Worm (Caenorhabditis elegans) whole organism, early embryonic: Measurements from ENCODE around the gene Y7A5A.1.

Experiments used
- B0310.2 ChIP-seq: sonication (generic microtip); optimal IDR thresholded peaks from 2 replicates; lab custom pipeline; 2016; ENCODE audit warnings: mild to moderate bottlenecking, missing genetic modification characterization, missing compliant biosample characterization
- F13C5.2 ChIP-seq: sonication (generic microtip); optimal IDR thresholded peaks from 2 replicates; lab custom pipeline; 2017; ENCODE audit warnings: mild to moderate bottlenecking, missing genetic modification characterization, inconsistent platforms, missing compliant biosample characterization
- aly-1 ChIP-seq: sonication (generic microtip); optimal IDR thresholded peaks from 2 replicates; lab custom pipeline; 2016; ENCODE audit warnings: missing genetic modification characterization, missing compliant biosample characterization
- ama-1 ChIP-seq: fragments of 150-350 bp; optimal IDR thresholded peaks from 2 replicates; lab custom pipeline; 2014
- ceh-13 ChIP-seq: fragments of 200-800 bp; sonication (Bioruptor generic); optimal IDR thresholded peaks from 2 replicates; lab custom pipeline; 2018; ENCODE audit warnings: mild to moderate bottlenecking, missing genetic modification characterization, missing compliant biosample characterization
- ceh-36 ChIP-seq: sonication (generic microtip); optimal IDR thresholded peaks from 2 replicates; lab custom pipeline; 2016; ENCODE audit warnings: missing genetic modification characterization, inconsistent platforms, missing compliant biosample characterization
- ets-7 ChIP-seq: sonication (generic microtip); optimal IDR thresholded peaks from 2 replicates; lab custom pipeline; 2016; ENCODE audit warnings: missing genotype, missing genetic modification characterization, missing compliant biosample characterization
- flt-1 ChIP-seq: fragments of 200-800 bp; sonication (Bioruptor generic); IDR thresholded peaks from 2 replicates; pipeline ENCODE4 v1.3.6; 2022; ENCODE audit warnings: missing genetic modification characterization, missing compliant biosample characterization
- hmbx-1 ChIP-seq: sonication (generic microtip); optimal IDR thresholded peaks from 2 replicates; lab custom pipeline; 2016; ENCODE audit warnings: mild to moderate bottlenecking, missing genetic modification characterization, missing compliant biosample characterization
- hmg-4 ChIP-seq: fragments of 200-800 bp; sonication (Bioruptor generic); optimal IDR thresholded peaks from 2 replicates; lab custom pipeline; 2018; ENCODE audit warnings: mild to moderate bottlenecking, missing genetic modification characterization, missing compliant biosample characterization
- hnd-1 ChIP-seq: sonication (generic microtip); optimal IDR thresholded peaks from 2 replicates; lab custom pipeline; 2016; ENCODE audit warnings: missing genetic modification characterization, missing compliant biosample characterization
- pes-1 ChIP-seq: fragments of 200-800 bp; sonication (Bioruptor generic); IDR thresholded peaks from 2 replicates; pipeline ENCODE4 v1.3.6; 2022; ENCODE audit warnings: missing genetic modification reagents, missing genetic modification characterization, missing compliant biosample characterization
- scrt-1 ChIP-seq: fragments of 200-800 bp; sonication (Bioruptor generic); IDR thresholded peaks from 2 replicates; pipeline ENCODE4 v1.3.6; 2022; ENCODE audit warnings: missing genetic modification characterization, missing compliant biosample characterization
- sea-1 ChIP-seq: fragments of 200-800 bp; sonication (Bioruptor generic); conservative IDR thresholded peaks from 2 replicates; pipeline ENCODE4 v1.3.6; 2022; ENCODE audit warnings: missing genetic modification characterization, missing compliant biosample characterization
- tbx-11 ChIP-seq: fragments of 200-800 bp; sonication (Bioruptor generic); IDR thresholded peaks from 2 replicates; pipeline ENCODE4 v1.3.6; 2022; ENCODE audit warnings: missing genetic modification characterization, missing compliant biosample characterization
- tbx-37 ChIP-seq: fragments of 200-800 bp; sonication (Bioruptor generic); conservative IDR thresholded peaks from 2 replicates; pipeline ENCODE4 v1.3.6; 2022; ENCODE audit warnings: missing genetic modification reagents, missing genetic modification characterization, missing compliant biosample characterization
- tra-4 ChIP-seq: sonication (generic microtip); optimal IDR thresholded peaks from 2 replicates; lab custom pipeline; 2017; ENCODE audit warnings: missing genetic modification characterization, missing compliant biosample characterization

Y7A5A.1 gene

ce11 chrX:15771411-15771810 is at the start of gene Y7A5A.1:
Y7A5A.1 (minus strand) TSS chrX:15771493.
- TF ChIP-seq hmg-4 (no peak), tra-4 (tag; lab: Kevin White, UChicago) (no peak), aly-1 (tag; lab: Kevin White, UChicago) (no peak), tbx-11 (GFP tag; lab: Robert Waterston, UW) (no peak), hmbx-1 (no peak), ama-1 (lab: Kevin White, UChicago) (no peak), pes-1 (GFP tag; lab: Robert Waterston, UW) (no peak), tbx-37 (GFP tag; lab: Robert Waterston, UW) (no peak), flt-1 (GFP tag; lab: Robert Waterston, UW) (no peak), hnd-1 (tag; lab: Kevin White, UChicago) (no peak), B0310.2 (no peak), ets-7 (tag; lab: Kevin White, UChicago) (no peak), ceh-13 (GFP tag; lab: Kevin White, UChicago) (no peak), F13C5.2 (tag; lab: Kevin White, UChicago) (no peak), scrt-1 (GFP tag; lab: Robert Waterston, UW) (no peak), ceh-36 (tag; lab: Kevin White, UChicago) (no peak)

ce11 chrX:15814548-15814947 is 43.3 kb upstream of the Y7A5A.1 start:
- no peak for TF ChIP-seq B0310.2
- no peak for TF ChIP-seq aly-1 (tag; lab: Kevin White, UChicago)
- TF ChIP-seq tbx-11 (GFP tag; lab: Robert Waterston, UW), result no peak
- TF ChIP-seq ceh-36 (tag; lab: Kevin White, UChicago), result no peak
- TF ChIP-seq hmg-4, result no peak
- TF ChIP-seq F13C5.2 (tag; lab: Kevin White, UChicago), result no peak
- no peak for TF ChIP-seq ceh-13 (GFP tag; lab: Kevin White, UChicago)
- no peak for TF ChIP-seq flt-1 (GFP tag; lab: Robert Waterston, UW)
- TF ChIP-seq scrt-1 (GFP tag; lab: Robert Waterston, UW), result no peak
- TF ChIP-seq ama-1 (lab: Kevin White, UChicago), result no peak
- no peak for TF ChIP-seq tbx-37 (GFP tag; lab: Robert Waterston, UW)
- no peak for TF ChIP-seq ets-7 (tag; lab: Kevin White, UChicago)
- TF ChIP-seq sea-1 (GFP tag; lab: Robert Waterston, UW), result no peak
- no peak for TF ChIP-seq hnd-1 (tag; lab: Kevin White, UChicago)
- TF ChIP-seq pes-1 (GFP tag; lab: Robert Waterston, UW), result no peak
- no peak for TF ChIP-seq tra-4 (tag; lab: Kevin White, UChicago)
- TF ChIP-seq hmbx-1, result no peak

- no peak for TF ChIP-seq hmbx-1
- no peak for TF ChIP-seq hmg-4
- TF ChIP-seq hnd-1 (tag; lab: Kevin White, UChicago), result no peak
- no peak for TF ChIP-seq ceh-36 (tag; lab: Kevin White, UChicago)
- no peak for TF ChIP-seq tbx-11 (GFP tag; lab: Robert Waterston, UW)
- TF ChIP-seq ama-1 (lab: Kevin White, UChicago), result no peak
- no peak for TF ChIP-seq tra-4 (tag; lab: Kevin White, UChicago)
- no peak for TF ChIP-seq sea-1 (GFP tag; lab: Robert Waterston, UW)
- no peak for TF ChIP-seq tbx-37 (GFP tag; lab: Robert Waterston, UW)
- no peak for TF ChIP-seq scrt-1 (GFP tag; lab: Robert Waterston, UW)
- no peak for TF ChIP-seq aly-1 (tag; lab: Kevin White, UChicago)
- no peak for TF ChIP-seq flt-1 (GFP tag; lab: Robert Waterston, UW)
- TF ChIP-seq ets-7 (tag; lab: Kevin White, UChicago), result no peak
- TF ChIP-seq B0310.2, result no peak
- TF ChIP-seq F13C5.2 (tag; lab: Kevin White, UChicago), result no peak
These were observed 40.0 kb upstream of the Y7A5A.1 start for ce11 chrX:15811341-15811740.

ce11 chrX:15804072-15804471 is 32.8 kb upstream of the Y7A5A.1 start, which contains the start of gene Y7A5A.7:
Y7A5A.7 (minus strand) TSS chrX:15804172.
- TF ChIP-seq hnd-1 (tag; lab: Kevin White, UChicago) (no peak), ets-7 (tag; lab: Kevin White, UChicago) (no peak), pes-1 (GFP tag; lab: Robert Waterston, UW) (no peak), F13C5.2 (tag; lab: Kevin White, UChicago) (no peak), sea-1 (GFP tag; lab: Robert Waterston, UW) (no peak), hmg-4 (no peak)

ce11 chrX:15801827-15802226 is 30.5 kb upstream of the Y7A5A.1 start:
- no peak for TF ChIP-seq tra-4 (tag; lab: Kevin White, UChicago)
- no peak for TF ChIP-seq aly-1 (tag; lab: Kevin White, UChicago)
- no peak for TF ChIP-seq ama-1 (lab: Kevin White, UChicago)
- TF ChIP-seq B0310.2, result no peak
- no peak for TF ChIP-seq ceh-13 (GFP tag; lab: Kevin White, UChicago)
- no peak for TF ChIP-seq ets-7 (tag; lab: Kevin White, UChicago)

- TF ChIP-seq ceh-36 (tag; lab: Kevin White, UChicago) (no peak), scrt-1 (GFP tag; lab: Robert Waterston, UW) (no peak), ets-7 (tag; lab: Kevin White, UChicago) (no peak), ceh-13 (GFP tag; lab: Kevin White, UChicago) (no peak), sea-1 (GFP tag; lab: Robert Waterston, UW) (no peak), aly-1 (tag; lab: Kevin White, UChicago) (no peak)
These were observed 28.3 kb upstream of the Y7A5A.1 start, which contains the start of gene Y7A5A.6 for ce11 chrX:15799595-15799994. Y7A5A.6 (minus strand) TSS chrX:15799695.

- TF ChIP-seq ama-1 (lab: Kevin White, UChicago) (no peak), hmg-4 (no peak), pes-1 (GFP tag; lab: Robert Waterston, UW) (no peak), ceh-13 (GFP tag; lab: Kevin White, UChicago) (no peak), hnd-1 (tag; lab: Kevin White, UChicago) (no peak), tbx-11 (GFP tag; lab: Robert Waterston, UW) (no peak), ets-7 (tag; lab: Kevin White, UChicago) (no peak), aly-1 (tag; lab: Kevin White, UChicago) (no peak), ceh-36 (tag; lab: Kevin White, UChicago) (no peak), flt-1 (GFP tag; lab: Robert Waterston, UW) (no peak), tra-4 (tag; lab: Kevin White, UChicago) (no peak)
These were observed 25.3 kb upstream of the Y7A5A.1 start for ce11 chrX:15796633-15797032.
